Worm (Caenorhabditis elegans): ENCODE results near the gene nos-2.

nos-2 gene

ce11 chrII:7051778-7052177, 13.6 kb upstream of the nos-2 start, which contains the start of gene ZK1127.12:
ZK1127.12 (plus strand) TSS chrII:7052078.
- TF ChIP-seq lir-3 (tag; optimal IDR thresholded peaks at IDR 0.05; ENCODE audit: poor library complexity), result no peak

ce11 chrII:7053001-7053400, 12.4 kb upstream of the nos-2 start, which contains the start of gene ZK1127.13:
ZK1127.13 (plus strand) TSS chrII:7053301.
- TF ChIP-seq dpl-1 (GFP tag; optimal IDR thresholded peaks at IDR 0.05) (no peak), efl-1 (optimal IDR thresholded peaks at IDR 0.05) (no peak), efl-1 (GFP tag; optimal IDR thresholded peaks at IDR 0.05 in 1 of 2) (peak in 1 of 2 experiments; percentile 67)

ce11 chrII:7053649-7054048, 11.8 kb upstream of the nos-2 start, which contains the start of gene ZK1127.4:
ZK1127.4 (plus strand) TSS chrII:7053949.
- TF ChIP-seq ztf-4 (tag; optimal IDR thresholded peaks at IDR 0.05) (no peak), zag-1 (tag; optimal IDR thresholded peaks at IDR 0.05) (no peak), ceh-63 (GFP tag; optimal IDR thresholded peaks at IDR 0.05) (no peak), ceh-82 (tag; optimal IDR thresholded peaks at IDR 0.05) (no peak)

ce11 chrII:7054987-7055386, 10.4 kb upstream of the nos-2 start, which contains the start of gene ZK1127.3:
ZK1127.3 (plus strand) TSS chrII:7055287.
- no peak for TF ChIP-seq snpc-4 (tag; optimal IDR thresholded peaks at IDR 0.05)
- no peak for TF ChIP-seq nhr-77 (tag; optimal IDR thresholded peaks at IDR 0.05)
- no peak for TF ChIP-seq lin-13 (GFP tag; optimal IDR thresholded peaks at IDR 0.05)
- no peak for TF ChIP-seq fkh-8 (tag; optimal IDR thresholded peaks at IDR 0.05)
- TF ChIP-seq ztf-4 (tag; optimal IDR thresholded peaks at IDR 0.05), result no peak
- TF ChIP-seq nhr-237 (tag; optimal IDR thresholded peaks at IDR 0.05), result no peak
- TF ChIP-seq zip-4 (GFP tag; optimal IDR thresholded peaks at IDR 0.05), result no peak
- TF ChIP-seq aly-2 (tag; optimal IDR thresholded peaks at IDR 0.05), result no peak
- no peak for TF ChIP-seq mab-9 (GFP tag; IDR thresholded peaks at IDR 0.05)
- no peak for TF ChIP-seq swsn-7 (tag; optimal IDR thresholded peaks at IDR 0.05)
- TF ChIP-seq nhr-90 (tag; optimal IDR thresholded peaks at IDR 0.05; ENCODE audit: poor library complexity), result no peak
- TF ChIP-seq sup-37 (GFP tag; optimal IDR thresholded peaks at IDR 0.05), result no peak
- TF ChIP-seq sptf-1 (tag; optimal IDR thresholded peaks at IDR 0.05), result no peak
- TF ChIP-seq egl-27 (tag; optimal IDR thresholded peaks at IDR 0.05), result no peak
- no peak for TF ChIP-seq mep-1 (tag; optimal IDR thresholded peaks at IDR 0.05)
- no peak for TF ChIP-seq mdl-1 (tag; optimal IDR thresholded peaks at IDR 0.05)
- TF ChIP-seq irx-1 (tag; optimal IDR thresholded peaks at IDR 0.05), result no peak
- TF ChIP-seq pqm-1 (tag; optimal IDR thresholded peaks at IDR 0.05), result no peak
- no peak for TF ChIP-seq unc-62 (GFP tag; optimal IDR thresholded peaks at IDR 0.05)
- no peak for TF ChIP-seq nhr-71 (tag; optimal IDR thresholded peaks at IDR 0.05)

- TF ChIP-seq unc-86 (tag; optimal IDR thresholded peaks at IDR 0.05), result no peak
- TF ChIP-seq nhr-90 (tag; optimal IDR thresholded peaks at IDR 0.05; ENCODE audit: poor library complexity), result no peak
- no peak for TF ChIP-seq nhr-19 (GFP tag; conservative IDR thresholded peaks at IDR 0.05)
- no peak for TF ChIP-seq lin-14 (GFP tag; optimal IDR thresholded peaks at IDR 0.05)
- TF ChIP-seq hpl-2 (GFP tag; optimal IDR thresholded peaks at IDR 0.05), result no peak
- TF ChIP-seq irx-1 (tag; optimal IDR thresholded peaks at IDR 0.05), result no peak
- TF ChIP-seq fkh-10 (GFP tag; optimal IDR thresholded peaks at IDR 0.05), result no peak
- no peak for TF ChIP-seq elt-2 (tag; optimal IDR thresholded peaks at IDR 0.05)
- no peak for TF ChIP-seq unc-130 (tag; optimal IDR thresholded peaks at IDR 0.05)
- no peak for TF ChIP-seq Y116A8C.19 (tag; optimal IDR thresholded peaks at IDR 0.05; ENCODE audit: borderline replicate concordance)
- TF ChIP-seq aly-2 (tag; optimal IDR thresholded peaks at IDR 0.05), result no peak
- TF ChIP-seq isw-1 (GFP tag; IDR thresholded peaks at IDR 0.05), result no peak
- TF ChIP-seq mab-9 (GFP tag; IDR thresholded peaks at IDR 0.05), result no peak
- TF ChIP-seq dsc-1 (tag; optimal IDR thresholded peaks at IDR 0.05), result no peak
- no peak for TF ChIP-seq nhr-47 (tag; optimal IDR thresholded peaks at IDR 0.05)
Observed at ce11 chrII:7056328-7056727, 9.1 kb upstream of the nos-2 start.

All from whole organism, L1 larva.